ENCODE assay signal across 3 fruit fly cellular contexts in the genomic region with DNA sequence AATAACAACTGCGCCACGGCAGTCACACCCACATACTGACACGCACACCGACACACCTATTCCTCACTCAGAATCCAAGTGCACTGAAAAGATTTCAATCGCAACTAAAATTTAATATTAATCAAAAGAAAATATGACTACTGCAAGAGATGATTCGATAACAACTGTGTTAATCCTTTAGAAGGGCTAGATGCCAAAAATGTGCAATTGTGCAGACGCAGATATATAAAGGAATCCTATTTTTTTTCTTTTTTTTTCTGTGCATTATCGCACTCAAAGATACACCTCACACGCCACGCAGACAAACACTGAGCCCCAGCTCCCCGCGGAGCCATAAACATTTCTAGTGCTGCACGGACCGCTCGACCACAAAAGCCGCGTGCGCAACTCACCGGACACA.
TF ChIP-seq lines count a peak whose summit lies in the region.

No protein-coding gene starts in this region.

- no peak for TF ChIP-seq CTCF in whole organism, embryonic (GFP tag; optimal IDR thresholded peaks at IDR 0.05; lab: Kevin White, UChicago)

TF ChIP-seq in whole organism, embryonic, 481 proteins besides CTCF, POLR2A, EP300 and RAD21 (continues in another document):
- TF ChIP-seq Xrp1 (GFP tag; IDR thresholded peaks at IDR 0.05; lab: Robert Waterston, UW) = peak; percentile 45; the same call in 1 of the 2 replicates
- peak; percentile 15 for TF ChIP-seq CG17829 (tag; optimal IDR thresholded peaks at IDR 0.05; lab: Kevin White, UChicago)
- 0 out of 2 replicates have a peak, but pooled peaks have one; percentile 47 for TF ChIP-seq CG10959 (GFP tag; IDR thresholded peaks at IDR 0.05; lab: Robert Waterston, UW)
- no peak for TF ChIP-seq br (optimal IDR thresholded peaks at IDR 0.05; lab: Kevin White, UChicago)
- TF ChIP-seq Antp (GFP tag; optimal IDR thresholded peaks at IDR 0.05; lab: Kevin White, UChicago) = peak; percentile 7
- peak; percentile 46 for TF ChIP-seq gem (tag; optimal IDR thresholded peaks at IDR 0.05; lab: Kevin White, UChicago)
- TF ChIP-seq Side (GFP tag; optimal IDR thresholded peaks at IDR 0.05; lab: Kevin White, UChicago) = no peak
- TF ChIP-seq maf-S (GFP tag; optimal IDR thresholded peaks at IDR 0.05; lab: Kevin White, UChicago) = no peak
- peak in 1 of 3 experiments; percentile 34 for TF ChIP-seq lola (GFP tag; optimal IDR thresholded peaks at IDR 0.05; lab: Kevin White, UChicago)
- TF ChIP-seq run (tag; optimal IDR thresholded peaks at IDR 0.05; lab: Kevin White, UChicago) = no peak
- 0 out of 4 replicates have a peak, but pooled peaks have one; percentile 5 for TF ChIP-seq Gug (GFP tag; IDR thresholded peaks at IDR 0.05; lab: Robert Waterston, UW)
- TF ChIP-seq sisA (GFP tag; IDR thresholded peaks at IDR 0.05; lab: Robert Waterston, UW) = 0 out of 2 replicates have a peak, but pooled peaks have one; percentile 18
- no peak for TF ChIP-seq D (optimal IDR thresholded peaks at IDR 0.05; lab: Kevin White, UChicago)
- peak; percentile 17 for TF ChIP-seq D (GFP tag; optimal IDR thresholded peaks at IDR 0.05; lab: Kevin White, UChicago)
- TF ChIP-seq ssp (GFP tag; IDR thresholded peaks at IDR 0.05; lab: Robert Waterston, UW) = 0 out of 2 replicates have a peak, but pooled peaks have one; percentile 5
- TF ChIP-seq Chrac-16 (GFP tag; optimal IDR thresholded peaks at IDR 0.05; lab: Kevin White, UChicago) = peak; percentile 2
- no peak for TF ChIP-seq pnt (GFP tag; optimal IDR thresholded peaks at IDR 0.05; lab: Kevin White, UChicago)
- TF ChIP-seq CG17802 (tag; optimal IDR thresholded peaks at IDR 0.05; lab: Kevin White, UChicago) = peak; percentile 10
- TF ChIP-seq CG17328 (GFP tag; IDR thresholded peaks at IDR 0.05; lab: Robert Waterston, UW) = 0 out of 2 replicates have a peak, but pooled peaks have one; percentile 12
- no peak for TF ChIP-seq CG4820 (GFP tag; optimal IDR thresholded peaks at IDR 0.05; lab: Kevin White, UChicago)
- TF ChIP-seq Sry-δ (GFP tag; optimal IDR thresholded peaks at IDR 0.05; lab: Kevin White, UChicago) = no peak
- TF ChIP-seq Hr3 (GFP tag; optimal IDR thresholded peaks at IDR 0.05; lab: Kevin White, UChicago) = peak; percentile 12
- TF ChIP-seq CG11504 (tag; optimal IDR thresholded peaks at IDR 0.05; lab: Kevin White, UChicago) = peak; percentile 1
- 0 out of 3 replicates have a peak, but pooled peaks have one; percentile 27 for TF ChIP-seq row (GFP tag; IDR thresholded peaks at IDR 0.05; lab: Robert Waterston, UW)
- TF ChIP-seq pum (GFP tag; optimal IDR thresholded peaks at IDR 0.05; lab: Kevin White, UChicago) = peak; percentile 8
- TF ChIP-seq dmrt11E (tag; optimal IDR thresholded peaks at IDR 0.05; lab: Kevin White, UChicago) = peak; percentile 60
- peak; percentile 38 for TF ChIP-seq sens (GFP tag; lab: Kevin White, UChicago)

TF ChIP-seq in whole organism, prepupa, 60 proteins besides CTCF, POLR2A, EP300 and RAD21:
- peak; percentile 12 for TF ChIP-seq Met (GFP tag; optimal IDR thresholded peaks at IDR 0.05; lab: Kevin White, UChicago)
- peak; percentile 45 for TF ChIP-seq Eip78C (GFP tag; lab: Kevin White, UChicago)
- no peak for TF ChIP-seq cyc (GFP tag; optimal IDR thresholded peaks at IDR 0.05; lab: Kevin White, UChicago)
- TF ChIP-seq CG32006 (GFP tag; optimal IDR thresholded peaks at IDR 0.05; lab: Kevin White, UChicago) = peak; percentile 4
- TF ChIP-seq topi (GFP tag; optimal IDR thresholded peaks at IDR 0.05; lab: Kevin White, UChicago) = no peak
- no peak for TF ChIP-seq net (GFP tag; optimal IDR thresholded peaks at IDR 0.05; lab: Kevin White, UChicago)
- 0 out of 3 replicates have a peak, but pooled peaks have one; percentile 25 for TF ChIP-seq CG6163 (GFP tag; IDR thresholded peaks at IDR 0.05; lab: Robert Waterston, UW)

TF ChIP-seq in whole organism, pupa, 21 proteins besides CTCF, POLR2A, EP300 and RAD21:
- TF ChIP-seq CG14655 (GFP tag; optimal IDR thresholded peaks at IDR 0.05; lab: Kevin White, UChicago) = peak; percentile 4
- TF ChIP-seq CG10348 (GFP tag; IDR thresholded peaks at IDR 0.05; lab: Robert Waterston, UW) = no peak
- no peak for TF ChIP-seq Ets98B (GFP tag; IDR thresholded peaks at IDR 0.05; lab: Robert Waterston, UW)
TF ChIP-seq in whole organism, pupa: peak in this region for 1.
